Worm (Caenorhabditis elegans) whole organism, L4 larva: ENCODE results near the gene mrpl-11.
A peak's percentile ranks its signal among the peaks of the same experiment; 100 is the strongest.

Experiments used
- T26A8.4 ChIP-seq: fragments of 200-800 bp; sonication (Bioruptor generic); IDR thresholded peaks from 2 replicates; pipeline ENCODE4 v1.3.6; 2022; ENCODE audit warnings: missing genetic modification characterization, missing compliant biosample characterization
- Y75B8A.6 ChIP-seq: fragments of 200-800 bp; sonication (Bioruptor generic); IDR thresholded peaks from 2 replicates; pipeline ENCODE4 v1.3.6; 2022; ENCODE audit warnings: missing genetic modification reagents, missing genetic modification characterization, missing compliant biosample characterization
- ama-1 ChIP-seq: fragments of 150-350 bp; optimal IDR thresholded peaks from 2 replicates; lab custom pipeline; 2014; ENCODE audit warnings: inconsistent platforms, mixed read lengths
- ceh-44 ChIP-seq: fragments of 200-800 bp; sonication (Bioruptor generic); IDR thresholded peaks from 2 replicates; pipeline ENCODE4 v1.3.6; 2022; ENCODE audit warnings: missing genetic modification reagents, missing genetic modification characterization, missing compliant biosample characterization
- daf-19 ChIP-seq: fragments of 200-800 bp; sonication (Bioruptor generic); conservative IDR thresholded peaks from 2 replicates; pipeline ENCODE4 v1.3.6; 2022; ENCODE audit warnings: missing genetic modification characterization, missing compliant biosample characterization
- duxl-1 ChIP-seq: sonication (generic microtip); optimal IDR thresholded peaks from 2 replicates; lab custom pipeline; 2016; ENCODE audit warnings: mild to moderate bottlenecking, missing genetic modification characterization, moderate library complexity, missing compliant biosample characterization; ENCODE audit not compliant: poor library complexity
- dve-1 ChIP-seq: sonication (generic microtip); optimal IDR thresholded peaks from 2 replicates; lab custom pipeline; 2017; ENCODE audit warnings: antibody characterized with exemption, mild to moderate bottlenecking, missing genetic modification characterization, missing compliant biosample characterization; ENCODE audit not compliant: insufficient read depth
- jun-1 ChIP-seq: fragments of 150-350 bp; optimal IDR thresholded peaks from 2 replicates; lab custom pipeline; 2014; ENCODE audit warnings: missing biosample characterization, missing genetic modification reagents, missing genetic modification characterization
- lin-1 ChIP-seq: fragments of 200-800 bp; sonication (Bioruptor generic); IDR thresholded peaks from 2 replicates; pipeline ENCODE4 v1.3.6; 2022; ENCODE audit warnings: missing genetic modification reagents, missing genetic modification characterization, missing compliant biosample characterization
- lin-15B ChIP-seq: fragments of 150-350 bp; sonication (generic microtip); optimal IDR thresholded peaks from 3 replicates; lab custom pipeline; 2014; ENCODE audit warnings: missing biosample characterization, missing genetic modification characterization
- nhr-102 ChIP-seq: sonication (generic microtip); optimal IDR thresholded peaks from 2 replicates; lab custom pipeline; 2016; ENCODE audit warnings: mild to moderate bottlenecking, missing genetic modification characterization, moderate library complexity, missing compliant biosample characterization
- nhr-28 ChIP-seq: fragments of 150-350 bp; optimal IDR thresholded peaks from 2 replicates; lab custom pipeline; 2014; ENCODE audit warnings: missing biosample characterization, missing genetic modification characterization
- nhr-77 ChIP-seq: fragments of 150-350 bp; optimal IDR thresholded peaks from 2 replicates; lab custom pipeline; 2014; ENCODE audit warnings: missing biosample characterization, missing genetic modification characterization
- zag-1 ChIP-seq: fragments of 150-350 bp; optimal IDR thresholded peaks from 2 replicates; lab custom pipeline; 2014; ENCODE audit warnings: missing biosample characterization, missing genetic modification characterization

DNA sequence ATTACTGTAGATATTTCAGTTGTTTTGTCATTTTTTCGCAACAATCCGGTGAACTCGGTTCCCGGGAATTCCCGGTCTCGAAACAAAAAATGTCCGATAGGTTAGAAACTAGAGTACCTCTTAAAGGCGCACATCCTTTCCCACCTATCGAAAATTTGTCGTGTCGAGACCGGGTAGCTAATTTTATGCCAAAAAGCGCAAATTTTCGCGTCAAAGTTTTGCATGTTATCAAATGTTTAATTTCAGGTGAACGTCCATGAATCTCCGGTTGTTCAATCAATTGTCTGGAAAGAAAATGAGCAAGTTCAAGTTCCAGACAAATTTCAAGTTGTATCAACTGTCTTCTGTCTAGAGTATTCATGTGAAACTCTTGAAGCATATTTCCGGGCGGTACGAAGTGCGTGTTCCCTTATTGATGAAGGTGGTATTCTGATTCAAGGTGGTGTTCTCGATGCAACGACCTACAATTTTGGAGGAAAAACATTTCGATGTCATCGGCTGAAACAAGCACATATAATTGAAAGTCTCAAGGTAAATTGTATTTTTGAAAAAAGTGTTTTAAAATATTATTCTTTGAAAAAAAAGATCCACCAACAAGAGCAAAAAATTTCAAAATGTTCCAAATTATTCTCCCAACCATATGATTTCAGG, 31.7 kb upstream of the mrpl-11 start:
- TF ChIP-seq zag-1 (tag; lab: Kevin White, UChicago) (no peak), T26A8.4 (GFP tag; lab: Robert Waterston, UW) (peak; percentile 74; the same call in 1 of the 2 replicates), ceh-44 (GFP tag; lab: Robert Waterston, UW) (no peak), nhr-102 (tag; lab: Kevin White, UChicago) (peak; percentile 55), ama-1 (no peak), duxl-1 (tag; lab: Kevin White, UChicago) (no peak), jun-1 (no peak), Y75B8A.6 (GFP tag; lab: Robert Waterston, UW) (0 out of 2 replicates have a peak, but pooled peaks have one; percentile 37), nhr-28 (tag; lab: Kevin White, UChicago) (no peak), lin-15B (tag; lab: Kevin White, UChicago) (no peak), nhr-77 (no peak), daf-19 (GFP tag; lab: Robert Waterston, UW) (no peak), dve-1 (peak; percentile 46), lin-1 (0 out of 2 replicates have a peak, but pooled peaks have one; percentile 15)
